Worm (Caenorhabditis elegans): ENCODE measurements around the gene chl-1.

The chl-1 gene

DNA sequence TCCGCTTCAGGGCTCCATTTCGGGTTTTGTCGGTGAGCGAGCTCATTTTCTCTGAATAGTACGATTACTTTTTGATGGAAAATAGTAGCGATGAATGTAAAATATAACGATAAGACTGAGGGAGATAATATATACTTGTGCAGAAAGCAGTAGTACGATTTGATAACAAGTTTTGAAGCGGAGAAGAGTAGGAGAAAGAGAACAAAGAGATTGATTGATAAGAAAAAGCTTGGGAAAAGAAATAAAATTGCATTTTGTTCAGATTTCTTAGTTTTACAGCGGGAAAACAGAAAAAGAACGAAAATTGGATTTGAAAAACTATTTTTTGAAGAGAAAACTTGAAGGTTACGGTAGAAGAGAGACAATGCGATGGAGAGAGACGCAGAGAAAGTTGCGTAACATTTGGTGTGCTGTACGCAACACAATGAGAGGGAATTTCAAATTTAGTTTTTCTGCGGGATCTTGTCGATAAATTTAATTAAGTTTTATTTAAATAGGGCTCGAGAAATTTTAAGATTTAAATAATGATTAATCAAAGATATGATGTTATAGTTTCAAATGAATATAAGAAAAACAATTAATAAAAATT lies 47.3 kb downstream of the chl-1 start, which contains the start of gene umps-1:
Gene umps-1 (minus strand): TSS at position 51 of the 589 bp plus-strand sequence.
- TF ChIP-seq hlh-30 (tag; optimal IDR thresholded peaks at IDR 0.05; ENCODE audit: insufficient read depth): peak; percentile 64
- peak; percentile 40 for TF ChIP-seq nhr-77 (tag; optimal IDR thresholded peaks at IDR 0.05)
- no peak for TF ChIP-seq nhr-10 (tag; optimal IDR thresholded peaks at IDR 0.05)
- peak; percentile 67 for TF ChIP-seq lin-38 (GFP tag; IDR thresholded peaks at IDR 0.05)
- peak in 1 of 2 experiments; percentile 34 for TF ChIP-seq hif-1 (tag; optimal IDR thresholded peaks at IDR 0.05)
- TF ChIP-seq dmd-6 (GFP tag; IDR thresholded peaks at IDR 0.05): peak; percentile 49
- TF ChIP-seq set-16 (GFP tag; IDR thresholded peaks at IDR 0.05): no peak
- peak; percentile 30 for TF ChIP-seq nhr-11 (tag; optimal IDR thresholded peaks at IDR 0.05)
- peak; percentile 35; the same call in 1 of the 2 replicates for TF ChIP-seq hmg-1.1 (GFP tag; IDR thresholded peaks at IDR 0.05)
- no peak for TF ChIP-seq lin-15B (tag; optimal IDR thresholded peaks at IDR 0.05)
- TF ChIP-seq spr-1 (tag; optimal IDR thresholded peaks at IDR 0.05): no peak
- TF ChIP-seq hlh-11 (tag; optimal IDR thresholded peaks at IDR 0.05): peak; percentile 50
- TF ChIP-seq daf-16 (GFP tag; optimal IDR thresholded peaks at IDR 0.05): no peak
- TF ChIP-seq daf-16 (tag; optimal IDR thresholded peaks at IDR 0.05): peak; percentile 47
- TF ChIP-seq Y105C5A.15 (GFP tag; IDR thresholded peaks at IDR 0.05): no peak
- TF ChIP-seq snpc-4 (tag; optimal IDR thresholded peaks at IDR 0.05): no peak
- TF ChIP-seq aha-1 (tag): peak; percentile 52
- no peak for TF ChIP-seq ceh-82 (tag; optimal IDR thresholded peaks at IDR 0.05)
- peak; percentile 84 for TF ChIP-seq mes-2 (tag; optimal IDR thresholded peaks at IDR 0.05; ENCODE audit: poor library complexity, severe bottlenecking)
- TF ChIP-seq dpl-1 (GFP tag; optimal IDR thresholded peaks at IDR 0.05): peak; percentile 98
- TF ChIP-seq lsy-2 (tag; optimal IDR thresholded peaks at IDR 0.05): peak; percentile 80 to 99
- TF ChIP-seq attf-4 (tag; optimal IDR thresholded peaks at IDR 0.05): no peak
- peak; percentile 74 for TF ChIP-seq nhr-28 (tag; optimal IDR thresholded peaks at IDR 0.05)
- no peak for TF ChIP-seq ama-1 (optimal IDR thresholded peaks at IDR 0.05)
- no peak for TF ChIP-seq Y5F2A.4 (GFP tag; optimal IDR thresholded peaks at IDR 0.05)
- peak; percentile 60 for TF ChIP-seq mep-1 (tag; optimal IDR thresholded peaks at IDR 0.05)
- TF ChIP-seq dve-1 (tag; optimal IDR thresholded peaks at IDR 0.05; ENCODE audit: insufficient read depth): peak; percentile 60
- TF ChIP-seq nhr-6 (tag; optimal IDR thresholded peaks at IDR 0.05): peak; percentile 59
- no peak for TF ChIP-seq ces-1 (GFP tag; optimal IDR thresholded peaks at IDR 0.05)
- no peak for TF ChIP-seq dmd-9 (GFP tag; IDR thresholded peaks at IDR 0.05)
- TF ChIP-seq nhr-25 (tag; optimal IDR thresholded peaks at IDR 0.05; ENCODE audit: borderline replicate concordance, insufficient read depth): peak; percentile 51

DNA sequence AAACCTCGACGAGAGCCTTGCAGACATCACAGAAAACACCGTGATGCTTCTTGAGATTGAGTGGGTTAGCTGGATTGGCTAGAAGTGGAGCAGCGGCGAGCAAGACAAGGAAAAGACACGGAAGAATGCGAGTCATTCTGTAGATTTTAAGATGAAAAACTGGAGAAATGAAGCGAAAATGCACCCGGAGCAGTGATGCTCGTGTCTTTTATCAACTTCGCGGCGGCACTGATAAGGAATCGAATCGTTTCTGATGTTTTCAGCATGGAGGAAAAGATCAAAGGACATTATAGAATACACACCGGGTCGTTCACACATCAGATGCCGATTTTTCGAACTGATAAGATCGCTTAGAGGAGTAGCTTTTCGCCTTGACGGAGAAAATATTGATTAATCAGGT lies 49.7 kb downstream of the chl-1 start, which contains the start of gene spp-1:
Gene spp-1 (minus strand): TSS at position 287 of the 400 bp plus-strand sequence.
- peak; percentile 58 for TF ChIP-seq nhr-28 (tag; optimal IDR thresholded peaks at IDR 0.05)
- peak; percentile 81 for TF ChIP-seq ama-1 (optimal IDR thresholded peaks at IDR 0.05)
- peak; percentile 90 for TF ChIP-seq dve-1 (tag; optimal IDR thresholded peaks at IDR 0.05; ENCODE audit: insufficient read depth)
- TF ChIP-seq daf-16 (GFP tag; optimal IDR thresholded peaks at IDR 0.05): no peak
- peak; percentile 87 for TF ChIP-seq daf-16 (tag; optimal IDR thresholded peaks at IDR 0.05)
- TF ChIP-seq cey-2 (tag; optimal IDR thresholded peaks at IDR 0.05; ENCODE audit: borderline replicate concordance, insufficient read depth): no peak
- TF ChIP-seq nhr-77 (tag; optimal IDR thresholded peaks at IDR 0.05): peak; percentile 4
- peak in 1 of 2 experiments; percentile 13 for TF ChIP-seq mdl-1 (tag; optimal IDR thresholded peaks at IDR 0.05)
- no peak for TF ChIP-seq snpc-4 (tag; optimal IDR thresholded peaks at IDR 0.05)
- TF ChIP-seq mep-1 (tag; optimal IDR thresholded peaks at IDR 0.05): peak; percentile 41
- peak; percentile 43 for TF ChIP-seq hlh-30 (tag; optimal IDR thresholded peaks at IDR 0.05; ENCODE audit: insufficient read depth)
- peak in 1 of 2 experiments; percentile 30 for TF ChIP-seq lsy-2 (tag; optimal IDR thresholded peaks at IDR 0.05)
- no peak for TF ChIP-seq gei-8 (GFP tag; optimal IDR thresholded peaks at IDR 0.05)
- TF ChIP-seq nhr-111 (GFP tag; optimal IDR thresholded peaks at IDR 0.05): no peak
- TF ChIP-seq Y48G9A.11 (GFP tag; IDR thresholded peaks at IDR 0.05): no peak
- TF ChIP-seq zip-2 (tag; optimal IDR thresholded peaks at IDR 0.05): no peak
- no peak; the same call in 1 of the 2 replicates for TF ChIP-seq lin-38 (GFP tag; IDR thresholded peaks at IDR 0.05)
- no peak for TF ChIP-seq ceh-44 (GFP tag; IDR thresholded peaks at IDR 0.05)
- peak; percentile 22 for TF ChIP-seq nhr-102 (tag; optimal IDR thresholded peaks at IDR 0.05)
- TF ChIP-seq lir-3 (tag; optimal IDR thresholded peaks at IDR 0.05): no peak
- TF ChIP-seq dmd-6 (GFP tag; IDR thresholded peaks at IDR 0.05): peak; percentile 67
- no peak for TF ChIP-seq spr-1 (tag; optimal IDR thresholded peaks at IDR 0.05)
- no peak for TF ChIP-seq lin-13 (GFP tag; optimal IDR thresholded peaks at IDR 0.05)
- TF ChIP-seq nhr-48 (tag; optimal IDR thresholded peaks at IDR 0.05): peak; percentile 57
- TF ChIP-seq zip-11 (GFP tag; IDR thresholded peaks at IDR 0.05): no peak
- no peak for TF ChIP-seq daf-19 (GFP tag; conservative IDR thresholded peaks at IDR 0.05)
- TF ChIP-seq mes-2 (tag; optimal IDR thresholded peaks at IDR 0.05; ENCODE audit: poor library complexity, severe bottlenecking): peak; percentile 27
- TF ChIP-seq aha-1 (tag): peak; percentile 76
- TF ChIP-seq hlh-11 (tag; optimal IDR thresholded peaks at IDR 0.05): peak; percentile 84
- TF ChIP-seq mdt-29 (GFP tag; IDR thresholded peaks at IDR 0.05): no peak
- TF ChIP-seq pqm-1 (tag; optimal IDR thresholded peaks at IDR 0.05): peak; percentile 86
- TF ChIP-seq zag-1 (tag; optimal IDR thresholded peaks at IDR 0.05): no peak
